Worm (Caenorhabditis elegans) whole organism, early embryonic: Measurements from ENCODE around the gene T28A8.6.

ENCODE experiments used
- aly-1 ChIP-seq: sonication (generic microtip); optimal IDR thresholded peaks from 2 replicates; lab custom pipeline; 2016; ENCODE audit warnings: missing genetic modification characterization, missing compliant biosample characterization
- ama-1 ChIP-seq: fragments of 150-350 bp; optimal IDR thresholded peaks from 2 replicates; lab custom pipeline; 2014
- ets-7 ChIP-seq: sonication (generic microtip); optimal IDR thresholded peaks from 2 replicates; lab custom pipeline; 2016; ENCODE audit warnings: missing genotype, missing genetic modification characterization, missing compliant biosample characterization
- hmg-4 ChIP-seq: fragments of 200-800 bp; sonication (Bioruptor generic); optimal IDR thresholded peaks from 2 replicates; lab custom pipeline; 2018; ENCODE audit warnings: mild to moderate bottlenecking, missing genetic modification characterization, missing compliant biosample characterization
- hnd-1 ChIP-seq: sonication (generic microtip); optimal IDR thresholded peaks from 2 replicates; lab custom pipeline; 2016; ENCODE audit warnings: missing genetic modification characterization, missing compliant biosample characterization
- pes-1 ChIP-seq: fragments of 200-800 bp; sonication (Bioruptor generic); IDR thresholded peaks from 2 replicates; pipeline ENCODE4 v1.3.6; 2022; ENCODE audit warnings: missing genetic modification reagents, missing genetic modification characterization, missing compliant biosample characterization
- scrt-1 ChIP-seq: fragments of 200-800 bp; sonication (Bioruptor generic); IDR thresholded peaks from 2 replicates; pipeline ENCODE4 v1.3.6; 2022; ENCODE audit warnings: missing genetic modification characterization, missing compliant biosample characterization
- sea-1 ChIP-seq: fragments of 200-800 bp; sonication (Bioruptor generic); conservative IDR thresholded peaks from 2 replicates; pipeline ENCODE4 v1.3.6; 2022; ENCODE audit warnings: missing genetic modification characterization, missing compliant biosample characterization
- tbx-11 ChIP-seq: fragments of 200-800 bp; sonication (Bioruptor generic); IDR thresholded peaks from 2 replicates; pipeline ENCODE4 v1.3.6; 2022; ENCODE audit warnings: missing genetic modification characterization, missing compliant biosample characterization
- tbx-37 ChIP-seq: fragments of 200-800 bp; sonication (Bioruptor generic); conservative IDR thresholded peaks from 2 replicates; pipeline ENCODE4 v1.3.6; 2022; ENCODE audit warnings: missing genetic modification reagents, missing genetic modification characterization, missing compliant biosample characterization

- no peak for TF ChIP-seq ama-1 (lab: Kevin White, UChicago)
- no peak for TF ChIP-seq ets-7
- no peak for TF ChIP-seq aly-1
- TF ChIP-seq tbx-37, result no peak
- no peak for TF ChIP-seq pes-1
- no peak for TF ChIP-seq hnd-1
- TF ChIP-seq hmg-4 (GFP tag; lab: Kevin White, UChicago), result no peak
- no peak for TF ChIP-seq tbx-11 (GFP tag; lab: Robert Waterston, UW)
- TF ChIP-seq scrt-1, result no peak
- no peak for TF ChIP-seq sea-1 (GFP tag; lab: Robert Waterston, UW)
Observed at ce11 chrIII:13455207-13455606, 43.8 kb upstream of the T28A8.6 start, which contains the start of gene cua-1.
